Fruit fly (Drosophila melanogaster) Kc167 (cell line): ENCODE results near the gene Dpm3.

Source experiments
- Myc ChIP-seq: fragments of >200 bp; optimal IDR thresholded peaks from 2 replicates; lab custom pipeline; 2017; ENCODE audit warnings: missing external identifiers
- Sin3A ChIP-seq: fragments of >200 bp; optimal IDR thresholded peaks from 2 replicates; lab custom pipeline; 2018; ENCODE audit warnings: missing external identifiers
- h ChIP-seq: fragments of >200 bp; optimal IDR thresholded peaks from 3 replicates; lab custom pipeline; 2018; ENCODE audit warnings: missing external identifiers
- insv ChIP-seq: fragments of >200 bp; optimal IDR thresholded peaks from 3 replicates; lab custom pipeline; 2018; ENCODE audit warnings: missing external identifiers
- psq ChIP-seq: fragments of >200 bp; optimal IDR thresholded peaks from 2 replicates; lab custom pipeline; 2017; ENCODE audit warnings: missing external identifiers
- ttk ChIP-seq: sonication (Bioruptor generic); optimal IDR thresholded peaks from 2 replicates; lab custom pipeline; 2017; ENCODE audit warnings: missing external identifiers

Gene Dpm3

DNA sequence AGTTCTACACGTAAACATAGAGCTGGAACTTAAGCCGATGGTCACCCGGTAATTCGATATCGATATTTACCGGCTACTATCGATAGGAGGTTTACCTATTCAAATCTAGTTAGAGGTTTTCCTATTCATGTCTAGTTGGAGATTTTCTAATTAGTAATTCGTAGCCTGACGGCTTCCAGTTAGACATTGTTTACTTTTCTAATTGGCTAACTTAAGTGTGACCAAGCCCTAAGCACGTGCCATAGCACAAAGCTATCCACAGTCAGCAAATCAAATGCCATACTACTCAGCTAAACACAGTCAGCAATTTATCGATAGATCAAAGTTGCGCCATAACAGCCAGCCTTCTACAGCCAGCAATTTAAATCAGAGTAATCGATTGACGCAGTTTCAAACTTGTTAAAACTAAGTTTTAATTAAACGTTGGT lies at the start of gene Dpm3:
Gene Dpm3, minus strand, starts transcription at position 20 of the 428 bp plus-strand sequence.
- TF ChIP-seq Myc (lab: Kevin White, UChicago) (no peak), ttk (lab: Kevin White, UChicago) (no peak), h (lab: Kevin White, UChicago) (no peak), Sin3A (lab: Kevin White, UChicago) (no peak), insv (lab: Kevin White, UChicago) (no peak), psq (lab: Kevin White, UChicago) (no peak)

DNA sequence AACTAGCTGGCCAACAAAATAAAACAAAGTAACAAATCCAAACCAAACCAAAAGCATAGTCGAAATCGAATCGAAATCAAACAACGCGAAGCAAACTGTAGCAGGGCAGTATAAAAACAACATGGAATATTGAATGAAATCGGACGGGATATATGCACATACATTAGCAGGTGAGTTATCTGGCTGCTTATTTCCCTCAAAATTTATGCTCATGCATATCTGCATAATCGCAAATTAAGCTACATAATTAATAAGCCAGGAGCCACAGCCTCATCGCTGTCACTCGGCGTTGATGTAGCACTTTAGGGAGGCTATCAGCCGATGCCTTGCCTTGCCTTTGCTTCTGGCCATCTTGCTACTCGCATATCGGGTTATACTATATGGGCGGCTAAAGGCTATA lies 49.4 kb upstream of the Dpm3 start:
- no peak for TF ChIP-seq ttk (lab: Kevin White, UChicago)
- TF ChIP-seq Myc (lab: Kevin White, UChicago), result no peak
- no peak for TF ChIP-seq h (lab: Kevin White, UChicago)

- TF ChIP-seq h (lab: Kevin White, UChicago) (no peak), ttk (lab: Kevin White, UChicago) (no peak), Myc (lab: Kevin White, UChicago) (no peak), insv (lab: Kevin White, UChicago) (no peak), psq (lab: Kevin White, UChicago) (no peak), Sin3A (lab: Kevin White, UChicago) (no peak)
Measured at dm6 chr3R:13450338-13450737, 47.5 kb upstream of the Dpm3 start, which contains the start of gene side-IV. side-IV (plus strand) TSS chr3R:13450590.

DNA sequence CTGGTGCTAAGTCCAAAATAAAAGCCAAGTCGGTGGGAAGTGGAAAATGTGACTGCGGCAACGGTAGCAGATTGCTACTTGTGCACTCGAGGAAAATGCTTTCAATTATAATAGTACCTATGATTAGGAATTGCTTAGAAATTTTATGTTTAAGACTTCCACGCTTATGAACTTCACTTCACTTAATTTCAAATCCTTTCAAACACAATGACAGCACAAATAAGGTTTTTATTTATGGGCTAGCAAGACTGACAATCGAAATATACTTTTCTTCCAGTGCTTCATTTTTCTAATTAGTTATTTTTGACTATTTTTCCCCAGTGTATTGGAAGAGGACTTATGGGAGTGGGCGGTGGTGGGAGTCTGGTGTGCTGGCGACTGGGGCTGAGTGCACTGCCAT lies 45.5 kb upstream of the Dpm3 start:
- TF ChIP-seq h (lab: Kevin White, UChicago), result no peak
- no peak for TF ChIP-seq ttk (lab: Kevin White, UChicago)

- TF ChIP-seq psq (lab: Kevin White, UChicago), result no peak
- TF ChIP-seq ttk (lab: Kevin White, UChicago), result no peak
- TF ChIP-seq Sin3A (lab: Kevin White, UChicago), result no peak
- TF ChIP-seq insv (lab: Kevin White, UChicago), result no peak
- no peak for TF ChIP-seq Myc (lab: Kevin White, UChicago)
- TF ChIP-seq h (lab: Kevin White, UChicago), result no peak
Measured at dm6 chr3R:13446489-13446888, 43.6 kb upstream of the Dpm3 start.

- no peak for TF ChIP-seq Sin3A (lab: Kevin White, UChicago)
- TF ChIP-seq psq (lab: Kevin White, UChicago), result no peak
- no peak for TF ChIP-seq h (lab: Kevin White, UChicago)
Measured at dm6 chr3R:13446048-13446447, 43.2 kb upstream of the Dpm3 start.

dm6 chr3R:13441703-13442102 lies 38.9 kb upstream of the Dpm3 start:
- TF ChIP-seq ttk (lab: Kevin White, UChicago) (no peak), Myc (lab: Kevin White, UChicago) (no peak), h (lab: Kevin White, UChicago) (no peak), Sin3A (lab: Kevin White, UChicago) (no peak), psq (lab: Kevin White, UChicago) (no peak), insv (lab: Kevin White, UChicago) (no peak)

DNA sequence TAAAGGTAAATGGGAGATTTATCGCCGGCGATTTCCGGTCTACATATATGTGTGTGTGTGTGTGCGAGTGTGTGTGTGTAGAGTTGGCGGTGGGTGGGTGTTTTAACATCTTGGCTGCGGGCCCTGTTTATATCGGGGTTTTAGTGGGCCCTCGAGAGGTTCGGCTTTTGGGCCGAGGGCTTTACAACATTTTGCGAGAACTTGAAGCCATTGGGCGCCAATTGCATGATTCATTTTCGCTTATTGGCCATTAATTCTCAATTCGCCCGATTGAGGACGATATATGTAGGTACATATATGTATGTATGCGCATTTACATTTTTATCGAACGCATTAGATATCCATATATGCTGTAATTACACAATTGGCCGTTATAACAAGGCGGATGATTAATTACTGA lies 33.0 kb upstream of the Dpm3 start:
- TF ChIP-seq Myc (lab: Kevin White, UChicago) (no peak), h (lab: Kevin White, UChicago) (no peak), insv (lab: Kevin White, UChicago) (no peak), psq (lab: Kevin White, UChicago) (no peak), ttk (lab: Kevin White, UChicago) (no peak), Sin3A (lab: Kevin White, UChicago) (no peak)

dm6 chr3R:13434325-13435168 lies 31.7 kb upstream of the Dpm3 start, which contains the start of gene yrt:
yrt (minus strand) TSS chr3R:13434984.
- TF ChIP-seq h (lab: Kevin White, UChicago), result no peak
- no peak for TF ChIP-seq psq (lab: Kevin White, UChicago)
- TF ChIP-seq insv (lab: Kevin White, UChicago), result no peak
- no peak for TF ChIP-seq ttk (lab: Kevin White, UChicago)
- no peak for TF ChIP-seq Myc (lab: Kevin White, UChicago)
- no peak for TF ChIP-seq Sin3A (lab: Kevin White, UChicago)

dm6 chr3R:13433623-13434022 lies 30.8 kb upstream of the Dpm3 start:
- no peak for TF ChIP-seq insv (lab: Kevin White, UChicago)
- no peak for TF ChIP-seq Sin3A (lab: Kevin White, UChicago)
- no peak for TF ChIP-seq h (lab: Kevin White, UChicago)
- no peak for TF ChIP-seq ttk (lab: Kevin White, UChicago)
- no peak for TF ChIP-seq psq (lab: Kevin White, UChicago)
- TF ChIP-seq Myc (lab: Kevin White, UChicago), result no peak

- TF ChIP-seq Myc (lab: Kevin White, UChicago) (no peak), insv (lab: Kevin White, UChicago) (no peak), Sin3A (lab: Kevin White, UChicago) (no peak), psq (lab: Kevin White, UChicago) (no peak), h (lab: Kevin White, UChicago) (no peak), ttk (lab: Kevin White, UChicago) (no peak)
Measured at dm6 chr3R:13428341-13429040, 25.6 kb upstream of the Dpm3 start.
